Worm (Caenorhabditis elegans): ENCODE measurements around the gene algn-5.

Gene algn-5

ce11 chrV:4195283-4195682 lies at the start of gene algn-5:
TSS of gene algn-5 (plus strand) at chrV:4195577.
- no peak for TF ChIP-seq npax-4 (tag; optimal IDR thresholded peaks at IDR 0.05)
- no peak for TF ChIP-seq fkh-10 (GFP tag; optimal IDR thresholded peaks at IDR 0.05)
- no peak for TF ChIP-seq ceh-30 (tag; optimal IDR thresholded peaks at IDR 0.05)
- TF ChIP-seq ceh-22 (tag; optimal IDR thresholded peaks at IDR 0.05) = no peak

- TF ChIP-seq ceh-19 (GFP tag; optimal IDR thresholded peaks at IDR 0.05) (no peak), mec-3 (tag; optimal IDR thresholded peaks at IDR 0.05; ENCODE audit: borderline replicate concordance) (no peak), pag-3 (tag; optimal IDR thresholded peaks at IDR 0.05; ENCODE audit: borderline replicate concordance) (peak; percentile 0), fkh-6 (tag; optimal IDR thresholded peaks at IDR 0.05) (no peak), hlh-15 (tag; optimal IDR thresholded peaks at IDR 0.05) (no peak), unc-3 (GFP tag; conservative IDR thresholded peaks at IDR 0.05) (no peak), unc-3 (tag; optimal IDR thresholded peaks at IDR 0.05) (no peak), ceh-14 (tag; optimal IDR thresholded peaks at IDR 0.05) (no peak), nhr-232 (tag; optimal IDR thresholded peaks at IDR 0.05) (no peak), elt-4 (tag; optimal IDR thresholded peaks at IDR 0.05) (peak; percentile 66), sox-4 (tag; optimal IDR thresholded peaks at IDR 0.05) (no peak)
These were observed 44.0 kb upstream of the algn-5 start for ce11 chrV:4151400-4151799.

ce11 chrV:4152200-4152599 lies 43.2 kb upstream of the algn-5 start, which contains the start of gene Y45G5AM.6:
TSS of gene Y45G5AM.6 (minus strand) at chrV:4152300.
- no peak for TF ChIP-seq T23F11.4 (GFP tag; optimal IDR thresholded peaks at IDR 0.05)
- TF ChIP-seq nhr-232 (tag; optimal IDR thresholded peaks at IDR 0.05) = no peak
- TF ChIP-seq unc-3 (GFP tag; conservative IDR thresholded peaks at IDR 0.05) = no peak
- TF ChIP-seq unc-3 (tag; optimal IDR thresholded peaks at IDR 0.05) = no peak
- TF ChIP-seq ceh-6 (GFP tag; optimal IDR thresholded peaks at IDR 0.05) = no peak
- TF ChIP-seq rnt-1 (tag; optimal IDR thresholded peaks at IDR 0.05) = no peak
- TF ChIP-seq ceh-9 (tag; optimal IDR thresholded peaks at IDR 0.05) = no peak
- TF ChIP-seq ceh-45 (GFP tag; IDR thresholded peaks at IDR 0.05) = no peak
- no peak for TF ChIP-seq ets-4 (tag; optimal IDR thresholded peaks at IDR 0.05)

ce11 chrV:4157291-4157690 lies 38.1 kb upstream of the algn-5 start:
- peak; percentile 96 for TF ChIP-seq elt-2 (tag; optimal IDR thresholded peaks at IDR 0.05)
- TF ChIP-seq ceh-18 (tag; optimal IDR thresholded peaks at IDR 0.05) = peak; percentile 50
- TF ChIP-seq rnt-1 (tag; optimal IDR thresholded peaks at IDR 0.05) = peak; percentile 47
- peak; percentile 69 for TF ChIP-seq unc-55 (GFP tag; optimal IDR thresholded peaks at IDR 0.05)
- TF ChIP-seq ceh-45 (GFP tag; IDR thresholded peaks at IDR 0.05) = no peak
- no peak for TF ChIP-seq sox-2 (GFP tag; IDR thresholded peaks at IDR 0.05)

ce11 chrV:4160086-4160485 lies 35.3 kb upstream of the algn-5 start, which contains the start of gene Y45G5AM.5:
TSS of gene Y45G5AM.5 (plus strand) at chrV:4160386.
- no peak for TF ChIP-seq ceh-9 (tag; optimal IDR thresholded peaks at IDR 0.05)
- TF ChIP-seq ceh-24 (tag; optimal IDR thresholded peaks at IDR 0.05) = no peak
- no peak for TF ChIP-seq nfya-1 (tag; optimal IDR thresholded peaks at IDR 0.05)
- TF ChIP-seq ceh-34 (tag; optimal IDR thresholded peaks at IDR 0.05) = no peak
- TF ChIP-seq ceh-2 (tag; optimal IDR thresholded peaks at IDR 0.05) = no peak
- no peak for TF ChIP-seq Y22D7AL.16 (tag; optimal IDR thresholded peaks at IDR 0.05)
- no peak for TF ChIP-seq pha-2 (tag; optimal IDR thresholded peaks at IDR 0.05)
- TF ChIP-seq rnt-1 (tag; optimal IDR thresholded peaks at IDR 0.05) = no peak
- no peak for TF ChIP-seq dve-1 (tag; optimal IDR thresholded peaks at IDR 0.05)
- TF ChIP-seq C38D4.7 (GFP tag; optimal IDR thresholded peaks at IDR 0.05) = no peak
- TF ChIP-seq ceh-14 (tag; optimal IDR thresholded peaks at IDR 0.05) = no peak
- no peak for TF ChIP-seq pax-1 (tag; optimal IDR thresholded peaks at IDR 0.05)
- no peak for TF ChIP-seq sdc-2 (tag; optimal IDR thresholded peaks at IDR 0.05)
- TF ChIP-seq tbx-7 (tag; optimal IDR thresholded peaks at IDR 0.05) = no peak
- no peak for TF ChIP-seq C08G9.2 (tag; optimal IDR thresholded peaks at IDR 0.05)
- no peak for TF ChIP-seq ceh-19 (GFP tag; optimal IDR thresholded peaks at IDR 0.05)
- no peak for TF ChIP-seq pha-4 (tag; optimal IDR thresholded peaks at IDR 0.05)
- no peak for TF ChIP-seq hlh-8 (tag; optimal IDR thresholded peaks at IDR 0.05)
